Fruit fly (Drosophila melanogaster): ENCODE data around the gene mRpL9.

mRpL9 gene

DNA sequence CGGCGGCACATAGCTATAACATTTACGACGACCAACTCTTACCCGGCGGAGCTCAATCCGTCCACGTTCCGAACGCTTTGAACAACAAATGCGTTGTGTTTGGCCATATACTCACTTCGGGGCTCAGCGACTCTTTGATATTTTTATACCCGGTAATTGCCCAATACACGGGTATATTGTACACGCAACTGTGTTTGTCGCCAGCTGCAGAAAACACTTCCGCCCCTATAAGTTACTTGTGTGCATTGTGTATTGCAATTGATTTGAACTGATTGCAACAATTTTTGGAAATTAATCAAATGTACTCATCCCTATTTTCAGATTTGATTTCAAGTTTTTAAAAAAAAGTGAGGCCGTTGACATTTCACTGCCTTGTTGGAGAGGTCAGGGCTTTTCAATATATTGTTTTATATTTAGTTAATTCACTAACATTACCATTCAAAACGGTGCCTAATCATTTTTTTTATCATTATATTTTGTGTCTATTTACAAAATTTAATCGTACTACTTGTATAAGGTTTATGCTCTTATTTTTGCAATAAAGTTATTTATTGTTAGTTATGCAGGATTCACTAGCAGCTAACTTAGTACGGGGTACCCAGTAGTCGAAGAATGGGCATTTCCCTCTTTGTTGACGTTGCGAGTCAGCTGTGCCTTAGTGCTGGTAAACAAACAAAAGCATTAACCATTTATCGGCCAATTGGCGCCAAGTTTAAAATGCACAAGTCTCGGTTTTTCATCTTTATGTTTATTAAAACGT is 12.6 kb downstream of the mRpL9 start, which contains the start of gene Nagk (continued):
- peak; percentile 92 for TF ChIP-seq gcm (GFP tag; optimal IDR thresholded peaks at IDR 0.05)
- TF ChIP-seq wek (GFP tag; optimal IDR thresholded peaks at IDR 0.05), result peak; percentile 13
- TF ChIP-seq MTF-1 (GFP tag; optimal IDR thresholded peaks at IDR 0.05; ENCODE audit: borderline replicate concordance), result peak; percentile 40
- no peak for TF ChIP-seq NC2α (GFP tag; optimal IDR thresholded peaks at IDR 0.05)
- TF ChIP-seq dysf (GFP tag; IDR thresholded peaks at IDR 0.05), result peak; percentile 34; the same call in 2 of the 3 replicates
- no peak for TF ChIP-seq fd64A (GFP tag; optimal IDR thresholded peaks at IDR 0.05)
- TF ChIP-seq sisA (GFP tag; IDR thresholded peaks at IDR 0.05), result 0 out of 2 replicates have a peak, but pooled peaks have one; percentile 30
- TF ChIP-seq Blimp-1 (GFP tag; optimal IDR thresholded peaks at IDR 0.05), result peak; percentile 28
- TF ChIP-seq Mes4 (GFP tag; optimal IDR thresholded peaks at IDR 0.05), result peak; percentile 31
- peak; percentile 50 for TF ChIP-seq CG10147 (GFP tag; optimal IDR thresholded peaks at IDR 0.05)
- TF ChIP-seq Dp (GFP tag; optimal IDR thresholded peaks at IDR 0.05), result peak; percentile 84
- TF ChIP-seq Optix (GFP tag; IDR thresholded peaks at IDR 0.05), result 0 out of 3 replicates have a peak, but pooled peaks have one; percentile 17
- peak; percentile 29 for TF ChIP-seq ewg (GFP tag; optimal IDR thresholded peaks at IDR 0.05)
- TF ChIP-seq tin (GFP tag; optimal IDR thresholded peaks at IDR 0.05), result peak; percentile 53
- TF ChIP-seq CG30403 (GFP tag; optimal IDR thresholded peaks at IDR 0.05), result peak; percentile 77
- no peak for TF ChIP-seq hbn (GFP tag; IDR thresholded peaks at IDR 0.05; ENCODE audit: partially characterized antibody)
- peak; percentile 22 for TF ChIP-seq fd3F (GFP tag; optimal IDR thresholded peaks at IDR 0.05)
- peak in 1 of 2 experiments; percentile 48 for TF ChIP-seq Hr78 (GFP tag; optimal IDR thresholded peaks at IDR 0.05)
- peak; percentile 24 for TF ChIP-seq fu2 (GFP tag; optimal IDR thresholded peaks at IDR 0.05)
- TF ChIP-seq CG43689 (GFP tag; IDR thresholded peaks at IDR 0.05), result 0 out of 2 replicates have a peak, but pooled peaks have one; percentile 11
- TF ChIP-seq az2 (GFP tag; optimal IDR thresholded peaks at IDR 0.05), result peak; percentile 72
- peak; percentile 15; the same call in 1 of the 2 replicates for TF ChIP-seq CG32767 (GFP tag; IDR thresholded peaks at IDR 0.05)
- TF ChIP-seq CG3281 (GFP tag; optimal IDR thresholded peaks at IDR 0.05), result peak; percentile 62
- no peak for TF ChIP-seq en (GFP tag; optimal IDR thresholded peaks at IDR 0.05)
- no peak for TF ChIP-seq z (GFP tag; IDR thresholded peaks at IDR 0.05)
- peak; percentile 13 for TF ChIP-seq CG4617 (GFP tag; optimal IDR thresholded peaks at IDR 0.05; ENCODE audit: borderline replicate concordance)
- TF ChIP-seq CG3847 (GFP tag; IDR thresholded peaks at IDR 0.05), result peak; percentile 22
- TF ChIP-seq pros (GFP tag; optimal IDR thresholded peaks at IDR 0.05), result no peak
- TF ChIP-seq CG4282 (GFP tag; optimal IDR thresholded peaks at IDR 0.05), result no peak
- no peak for TF ChIP-seq Lhr (GFP tag; optimal IDR thresholded peaks at IDR 0.05)
- TF ChIP-seq corto (GFP tag; optimal IDR thresholded peaks at IDR 0.05), result no peak
- TF ChIP-seq ato (GFP tag; IDR thresholded peaks at IDR 0.05; ENCODE audit: partially characterized antibody), result no peak
- TF ChIP-seq cas (GFP tag; IDR thresholded peaks at IDR 0.05), result no peak
- TF ChIP-seq CG14710 (tag; optimal IDR thresholded peaks at IDR 0.05), result peak; percentile 60
- TF ChIP-seq gro (GFP tag; optimal IDR thresholded peaks at IDR 0.05), result peak; percentile 60
- TF ChIP-seq Mrtf (GFP tag; IDR thresholded peaks at IDR 0.05), result peak; percentile 5; the same call in 1 of the 3 replicates
- 0 out of 2 replicates have a peak, but pooled peaks have one; percentile 35 for TF ChIP-seq E2f1 (GFP tag; IDR thresholded peaks at IDR 0.05)
- peak; percentile 67 for TF ChIP-seq CG10543 (GFP tag; optimal IDR thresholded peaks at IDR 0.05)
- TF ChIP-seq CG10274 (GFP tag; optimal IDR thresholded peaks at IDR 0.05), result peak; percentile 56
- TF ChIP-seq cato (GFP tag; optimal IDR thresholded peaks at IDR 0.05; ENCODE audit: borderline replicate concordance), result peak; percentile 41
- TF ChIP-seq HmgZ (tag; optimal IDR thresholded peaks at IDR 0.05), result peak; percentile 5
- TF ChIP-seq Nf-YC (tag; optimal IDR thresholded peaks at IDR 0.05), result peak; percentile 66
- TF ChIP-seq Rfx (GFP tag; IDR thresholded peaks at IDR 0.05), result peak; percentile 44
- no peak for TF ChIP-seq toy (GFP tag; IDR thresholded peaks at IDR 0.05)
- peak; percentile 16 for TF ChIP-seq YL-1 (GFP tag; optimal IDR thresholded peaks at IDR 0.05)
- TF ChIP-seq CG12104 (GFP tag; optimal IDR thresholded peaks at IDR 0.05), result peak; percentile 77
- peak; percentile 57 for TF ChIP-seq HLH54F (GFP tag; optimal IDR thresholded peaks at IDR 0.05)
- peak; percentile 27 for TF ChIP-seq HHEX (GFP tag; optimal IDR thresholded peaks at IDR 0.05)
